Fruit fly (Drosophila melanogaster) whole organism, pupa: ENCODE data around the gene Sfp24Ba.

Experiments used
- CG10348 ChIP-seq: fragments of 200-800 bp; sonication (Bioruptor generic); IDR thresholded peaks from 2 replicates; pipeline ENCODE4 v1.3.6; 2022; ENCODE audit warnings: missing biosample characterization, missing genetic modification characterization
- CG12605 ChIP-seq: fragments of 200-800 bp; sonication (Bioruptor generic); IDR thresholded peaks from 2 replicates; pipeline ENCODE4 v1.3.6; 2022; ENCODE audit warnings: missing biosample characterization, missing genetic modification characterization
- CG13204 ChIP-seq: fragments of 200-800 bp; sonication (Bioruptor generic); optimal IDR thresholded peaks from 2 replicates; lab custom pipeline; 2018; ENCODE audit warnings: missing biosample characterization, mild to moderate bottlenecking, missing genetic modification characterization, moderate library complexity
- CG14655 ChIP-seq: fragments of 200-800 bp; sonication (Bioruptor generic); optimal IDR thresholded peaks from 3 replicates; lab custom pipeline; 2017; ENCODE audit warnings: mild to moderate bottlenecking, missing biosample characterization, missing genetic modification reagents, missing genetic modification characterization
- CG15710 ChIP-seq: fragments of 200-800 bp; sonication (Bioruptor generic); optimal IDR thresholded peaks from 2 replicates; lab custom pipeline; 2018; ENCODE audit warnings: missing biosample characterization, mild to moderate bottlenecking, missing genetic modification characterization, moderate library complexity
- CG17806 ChIP-seq: fragments of 200-800 bp; sonication (Bioruptor generic); optimal IDR thresholded peaks from 2 replicates; lab custom pipeline; 2018; ENCODE audit warnings: missing biosample characterization, mild to moderate bottlenecking, missing genetic modification characterization, moderate library complexity
- CG32121 ChIP-seq: fragments of 200-800 bp; sonication (Bioruptor generic); IDR thresholded peaks from 2 replicates; pipeline ENCODE4 v1.3.6; 2022; ENCODE audit warnings: missing biosample characterization, missing genetic modification characterization
- CG34367 ChIP-seq: fragments of 200-800 bp; sonication (Bioruptor generic); optimal IDR thresholded peaks from 2 replicates; lab custom pipeline; 2018; ENCODE audit warnings: missing biosample characterization, mild to moderate bottlenecking, missing genetic modification characterization
- CG4496 ChIP-seq: fragments of 200-800 bp; sonication (Bioruptor generic); IDR thresholded peaks from 3 replicates; pipeline ENCODE4 v1.3.6; 2022; ENCODE audit warnings: missing biosample characterization, missing genetic modification characterization
- CG8159 ChIP-seq: fragments of 200-800 bp; sonication (Bioruptor generic); optimal IDR thresholded peaks from 3 replicates; lab custom pipeline; 2018; ENCODE audit warnings: missing biosample characterization, mild to moderate bottlenecking, missing genetic modification characterization, moderate library complexity
- CG8301 ChIP-seq: fragments of 200-800 bp; sonication (Bioruptor generic); optimal IDR thresholded peaks from 2 replicates; lab custom pipeline; 2018; ENCODE audit warnings: missing biosample characterization, mild to moderate bottlenecking, missing genetic modification characterization
- CG9948 ChIP-seq: fragments of 200-800 bp; sonication (Bioruptor generic); optimal IDR thresholded peaks from 2 replicates; lab custom pipeline; 2018; ENCODE audit warnings: missing biosample characterization, mild to moderate bottlenecking, missing genetic modification characterization, moderate library complexity
- D1 ChIP-seq: fragments of 200-800 bp; sonication (Bioruptor generic); optimal IDR thresholded peaks from 2 replicates; lab custom pipeline; 2018; ENCODE audit warnings: missing biosample characterization, mild to moderate bottlenecking, missing genetic modification characterization, moderate library complexity
- EcR ChIP-seq: fragments of 200-800 bp; sonication (Bioruptor generic); optimal IDR thresholded peaks from 3 replicates; lab custom pipeline; 2019; ENCODE audit warnings: missing biosample characterization, missing genetic modification characterization, mild to moderate bottlenecking, moderate library complexity, missing genetic modification reagents
- Ets98B ChIP-seq: fragments of 200-800 bp; sonication (Bioruptor generic); IDR thresholded peaks from 2 replicates; pipeline ENCODE4 v1.3.6; 2022; ENCODE audit warnings: missing biosample characterization, missing genetic modification characterization
- Pif1A ChIP-seq: fragments of 200-800 bp; sonication (Bioruptor generic); optimal IDR thresholded peaks from 3 replicates; lab custom pipeline; 2016; ENCODE audit warnings: missing biosample characterization, missing genetic modification characterization
- Pif1B ChIP-seq: fragments of 200-800 bp; sonication (Bioruptor generic); optimal IDR thresholded peaks from 3 replicates; lab custom pipeline; 2016; ENCODE audit warnings: missing biosample characterization, missing genetic modification characterization
- Snoo ChIP-seq: fragments of 200-800 bp; sonication (Bioruptor generic); optimal IDR thresholded peaks from 3 replicates; lab custom pipeline; 2017; ENCODE audit warnings: missing biosample characterization, mild to moderate bottlenecking, missing genetic modification characterization, inconsistent platforms
- fd96Ca ChIP-seq: fragments of 200-800 bp; sonication (Bioruptor generic); IDR thresholded peaks from 3 replicates; pipeline ENCODE4 v1.3.6; 2022; ENCODE audit warnings: missing biosample characterization, missing genetic modification characterization
- gl ChIP-seq: fragments of 200-800 bp; sonication (Bioruptor generic); optimal IDR thresholded peaks from 2 replicates; lab custom pipeline; 2018; ENCODE audit warnings: missing biosample characterization, mild to moderate bottlenecking, missing genetic modification characterization
- rn ChIP-seq: fragments of 200-800 bp; sonication (Bioruptor generic); IDR thresholded peaks from 2 replicates; pipeline ENCODE4 v1.3.6; 2022; ENCODE audit warnings: missing biosample characterization, missing genetic modification characterization

Sfp24Ba gene

DNA sequence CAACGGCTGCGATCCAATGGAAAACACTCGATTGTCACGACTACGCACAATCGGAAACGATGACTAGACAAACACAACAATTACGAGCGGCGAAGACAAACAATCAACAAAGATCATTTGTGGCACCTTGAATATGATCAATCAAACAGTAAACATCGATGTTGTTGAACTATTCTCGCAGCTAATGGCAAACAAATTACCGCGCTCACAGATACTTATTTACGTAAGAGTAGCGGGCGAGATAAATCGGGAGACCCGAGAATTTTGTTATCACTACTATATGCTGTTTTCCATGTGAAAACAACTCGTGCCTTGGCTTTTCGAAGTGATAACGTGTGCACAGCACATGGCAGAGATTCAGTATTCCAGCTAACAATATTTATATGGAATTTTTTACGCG is 39.5 kb downstream of the Sfp24Ba start:
- no peak for TF ChIP-seq CG15710 (tag; lab: Kevin White, UChicago)
- TF ChIP-seq CG34367 (tag; lab: Kevin White, UChicago) = no peak
- no peak for TF ChIP-seq CG9948 (tag; lab: Kevin White, UChicago)
- TF ChIP-seq Snoo (tag; lab: Kevin White, UChicago) = no peak
- TF ChIP-seq Pif1B (GFP tag; lab: Kevin White, UChicago) = no peak
- TF ChIP-seq CG13204 (GFP tag; lab: Kevin White, UChicago) = no peak
- no peak for TF ChIP-seq D1
- no peak for TF ChIP-seq CG4496 (GFP tag; lab: Robert Waterston, UW)

DNA sequence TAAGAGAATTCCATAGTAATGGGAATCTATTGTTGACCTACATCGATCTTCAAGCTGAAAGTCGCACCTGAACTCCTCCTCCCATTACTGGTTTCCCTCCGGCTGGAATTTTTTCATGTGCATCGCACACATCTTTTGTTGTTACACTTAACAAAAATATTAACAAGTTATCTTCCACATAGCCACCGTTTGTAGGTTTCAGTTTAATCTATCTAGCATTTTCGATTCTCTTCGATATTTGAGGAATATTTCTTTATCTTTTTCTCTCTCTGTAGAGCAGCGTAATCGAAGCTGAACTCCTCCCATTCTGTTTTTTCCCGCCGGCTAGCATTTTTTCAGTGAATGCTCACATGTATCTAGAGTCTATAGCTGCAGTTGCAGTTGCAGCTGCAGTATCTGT is 43.6 kb downstream of the Sfp24Ba start:
- peak; percentile 61 for TF ChIP-seq Ets98B (GFP tag; lab: Robert Waterston, UW)
- TF ChIP-seq fd96Ca (GFP tag; lab: Robert Waterston, UW) = peak; percentile 36; the same call in 1 of the 3 replicates
- peak; percentile 44; the same call in 1 of the 2 replicates for TF ChIP-seq CG12605 (GFP tag; lab: Robert Waterston, UW)
- no peak for TF ChIP-seq EcR (GFP tag; lab: Kevin White, UChicago)
- no peak for TF ChIP-seq Pif1B (GFP tag; lab: Kevin White, UChicago)
- 0 out of 2 replicates have a peak, but pooled peaks have one; percentile 10 for TF ChIP-seq rn (GFP tag; lab: Robert Waterston, UW)
- peak; percentile 70 for TF ChIP-seq CG8301 (tag; lab: Kevin White, UChicago)
- TF ChIP-seq CG34367 (tag; lab: Kevin White, UChicago) = no peak
- 0 out of 2 replicates have a peak, but pooled peaks have one; percentile 41 for TF ChIP-seq CG32121 (GFP tag; lab: Robert Waterston, UW)
- TF ChIP-seq CG15710 (tag; lab: Kevin White, UChicago) = no peak
- no peak for TF ChIP-seq CG13204 (GFP tag; lab: Kevin White, UChicago)
- no peak for TF ChIP-seq CG8159 (tag; lab: Kevin White, UChicago)
- TF ChIP-seq CG10348 = no peak
- no peak for TF ChIP-seq gl
- no peak for TF ChIP-seq Pif1A (GFP tag; lab: Kevin White, UChicago)
- TF ChIP-seq CG17806 (tag; lab: Kevin White, UChicago) = peak; percentile 21
- TF ChIP-seq CG4496 (GFP tag; lab: Robert Waterston, UW) = peak; percentile 76
- TF ChIP-seq Snoo (tag; lab: Kevin White, UChicago) = no peak
- TF ChIP-seq CG9948 (tag; lab: Kevin White, UChicago) = no peak
- no peak for TF ChIP-seq D1
- no peak for TF ChIP-seq CG14655 (GFP tag; lab: Kevin White, UChicago)

DNA sequence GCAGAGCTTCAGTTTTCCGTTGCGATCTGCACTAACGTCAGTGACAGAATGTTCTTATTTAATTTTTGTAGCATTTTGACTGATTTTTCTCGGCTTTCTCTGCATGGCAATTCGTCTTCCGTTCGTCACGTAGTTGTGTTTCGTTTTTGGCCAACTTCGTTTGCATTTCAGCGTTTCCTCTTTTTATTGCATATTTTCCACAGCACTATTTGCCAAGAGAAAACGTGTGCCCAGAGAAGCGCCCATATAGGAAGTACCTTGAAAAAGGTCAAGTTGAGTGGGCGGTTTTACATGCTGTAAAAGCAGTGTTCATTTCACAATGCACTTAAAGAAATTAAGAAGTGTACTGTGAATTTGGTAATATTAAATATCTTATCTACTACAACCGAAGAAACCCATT is 46.7 kb downstream of the Sfp24Ba start, which contains the start of gene CG15418:
Gene CG15418, minus strand, starts transcription at position 101 of the 400 bp plus-strand sequence.
- TF ChIP-seq CG14655 (GFP tag; lab: Kevin White, UChicago) (no peak), CG4496 (GFP tag; lab: Robert Waterston, UW) (no peak), CG8301 (tag; lab: Kevin White, UChicago) (no peak), CG12605 (GFP tag; lab: Robert Waterston, UW) (no peak), CG15710 (tag; lab: Kevin White, UChicago) (no peak), fd96Ca (GFP tag; lab: Robert Waterston, UW) (no peak), D1 (no peak), CG10348 (no peak), CG32121 (GFP tag; lab: Robert Waterston, UW) (no peak), Snoo (tag; lab: Kevin White, UChicago) (no peak)
- TF ChIP-seq, all 21 proteins: peak for 0

DNA sequence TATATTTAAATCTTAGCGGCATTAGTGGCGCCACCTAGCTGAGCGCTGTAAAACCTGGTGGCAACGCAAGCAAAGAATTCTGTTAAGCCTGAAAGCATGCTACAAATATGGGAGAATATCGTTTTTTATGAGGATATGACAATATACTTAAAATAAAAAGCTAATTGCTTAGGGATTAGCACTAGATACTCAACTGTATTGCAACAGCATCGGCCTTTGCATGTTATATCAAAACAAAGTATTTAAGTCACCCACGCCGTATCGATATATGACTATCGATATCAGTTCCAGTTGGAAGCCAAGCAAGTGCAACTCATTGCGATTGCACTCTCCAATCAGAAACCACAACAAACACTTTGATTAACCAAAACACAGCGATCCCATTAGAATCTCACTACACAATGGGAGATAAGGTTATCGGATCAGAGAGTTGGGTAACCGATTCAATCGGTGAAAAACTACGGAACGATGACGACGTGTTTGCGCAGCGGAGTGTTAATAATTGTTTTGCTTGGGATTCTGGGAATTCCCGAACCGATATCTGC is 49.5 kb downstream of the Sfp24Ba start, which contains the start of gene Ugt36A1:
Gene Ugt36A1, plus strand, starts transcription at position 280 of the 545 bp plus-strand sequence.
- TF ChIP-seq CG10348 (no peak), Pif1B (GFP tag; lab: Kevin White, UChicago) (no peak), CG15710 (tag; lab: Kevin White, UChicago) (no peak), gl (no peak)
